Fruit fly (Drosophila melanogaster) whole organism, embryonic: ENCODE measurements around the gene Pink1.

Source experiments
- ATbp ChIP-seq: fragments of 200-800 bp; sonication (Bioruptor generic); optimal IDR thresholded peaks from 2 replicates; lab custom pipeline; 2017; ENCODE audit warnings: missing biosample characterization, mild to moderate bottlenecking, missing genetic modification characterization, missing genetic modification reagents
- B-H1 ChIP-seq: fragments of 200-800 bp; sonication (Bioruptor generic); IDR thresholded peaks from 3 replicates; pipeline ENCODE4 v1.3.6; 2022; ENCODE audit warnings: missing biosample characterization, missing genetic modification characterization
- CG10565 ChIP-seq: fragments of 200-800 bp; sonication (Bioruptor generic); optimal IDR thresholded peaks from 3 replicates; lab custom pipeline; 2016; ENCODE audit warnings: missing biosample characterization, mild to moderate bottlenecking, missing genetic modification characterization
- CG11723 ChIP-seq: fragments of 200-800 bp; sonication (Bioruptor generic); optimal IDR thresholded peaks from 2 replicates; lab custom pipeline; 2017; ENCODE audit warnings: missing biosample characterization, mild to moderate bottlenecking, missing genetic modification characterization
- CG12391 ChIP-seq: fragments of 200-800 bp; sonication (Bioruptor generic); optimal IDR thresholded peaks from 3 replicates; lab custom pipeline; 2018; ENCODE audit warnings: missing biosample characterization, mild to moderate bottlenecking, missing genetic modification characterization, moderate library complexity
- CG14050 ChIP-seq: fragments of 200-800 bp; sonication (Bioruptor generic); IDR thresholded peaks from 3 replicates; pipeline ENCODE4 v1.3.6; 2022; ENCODE audit warnings: missing biosample characterization, missing genetic modification characterization
- CG15011 ChIP-seq: fragments of 200-800 bp; sonication (Bioruptor generic); optimal IDR thresholded peaks from 3 replicates; lab custom pipeline; 2018; ENCODE audit warnings: missing biosample characterization, mild to moderate bottlenecking, missing genetic modification characterization
- CG15601 ChIP-seq: fragments of 200-800 bp; sonication (Bioruptor generic); optimal IDR thresholded peaks from 3 replicates; lab custom pipeline; 2019; ENCODE audit warnings: missing biosample characterization, mild to moderate bottlenecking, missing genetic modification characterization, moderate library complexity
- CG1647 ChIP-seq: fragments of 200-800 bp; sonication (Bioruptor generic); optimal IDR thresholded peaks from 3 replicates; lab custom pipeline; 2016; ENCODE audit warnings: missing biosample characterization, missing genetic modification characterization
- CG2202 ChIP-seq: fragments of 200-800 bp; sonication (Bioruptor generic); optimal IDR thresholded peaks from 2 replicates; lab custom pipeline; 2018; ENCODE audit warnings: missing biosample characterization, mild to moderate bottlenecking, missing genetic modification characterization
- CG2678 ChIP-seq: fragments of 200-800 bp; sonication (Bioruptor generic); optimal IDR thresholded peaks from 3 replicates; lab custom pipeline; 2019; ENCODE audit warnings: missing biosample characterization, mild to moderate bottlenecking, missing genetic modification characterization, moderate library complexity
- CG3726 ChIP-seq: fragments of 200-800 bp; sonication (Bioruptor generic); IDR thresholded peaks from 3 replicates; pipeline ENCODE4, ENCODE4 v1.3.6; 2022; ENCODE audit warnings: missing biosample characterization, missing genetic modification characterization
- CG4707 ChIP-seq: fragments of 200-800 bp; sonication (Bioruptor generic); optimal IDR thresholded peaks from 2 replicates; lab custom pipeline; 2018; ENCODE audit warnings: missing biosample characterization, mild to moderate bottlenecking, missing genetic modification characterization, moderate library complexity
- CG7357 ChIP-seq: fragments of 200-800 bp; sonication (Bioruptor generic); IDR thresholded peaks from 3 replicates; pipeline ENCODE4 v1.3.6; 2022; ENCODE audit warnings: missing biosample characterization, missing genetic modification characterization
- CG8089 ChIP-seq: fragments of 200-800 bp; sonication (Bioruptor generic); optimal IDR thresholded peaks from 3 replicates; lab custom pipeline; 2016; ENCODE audit warnings: missing biosample characterization, missing genetic modification characterization
- CG8765 ChIP-seq: fragments of 200-800 bp; sonication (Bioruptor generic); IDR thresholded peaks from 2 replicates; pipeline ENCODE4 v1.3.6; 2022; ENCODE audit warnings: missing biosample characterization, missing genetic modification characterization
- Dip2 ChIP-seq: fragments of 200-800 bp; sonication (Bioruptor generic); IDR thresholded peaks from 2 replicates; pipeline ENCODE4 v1.3.6; 2022; ENCODE audit warnings: missing biosample characterization, missing genetic modification characterization
- GATAe ChIP-seq: fragments of 200-800 bp; sonication (Bioruptor generic); conservative IDR thresholded peaks from 2 replicates; pipeline ENCODE4 v1.3.6; 2022; ENCODE audit warnings: missing biosample characterization, missing genetic modification characterization
- HLH4C ChIP-seq: fragments of 200-800 bp; sonication (Bioruptor generic); IDR thresholded peaks from 3 replicates; pipeline ENCODE4 v1.3.6; 2022; ENCODE audit warnings: missing biosample characterization, missing genetic modification characterization; ENCODE audit not compliant: partially characterized antibody
- Hand ChIP-seq: fragments of 200-800 bp; sonication (Bioruptor generic); optimal IDR thresholded peaks from 2 replicates; lab custom pipeline; 2017; ENCODE audit warnings: mild to moderate bottlenecking, missing biosample characterization, missing genetic modification reagents, missing genetic modification characterization
- Hmr ChIP-seq: fragments of 200-800 bp; sonication (Bioruptor generic); optimal IDR thresholded peaks from 3 replicates; lab custom pipeline; 2017; ENCODE audit warnings: mild to moderate bottlenecking, missing biosample characterization, missing genetic modification reagents, missing genetic modification characterization
- Hmx ChIP-seq: fragments of 200-800 bp; sonication (Bioruptor generic); optimal IDR thresholded peaks from 2 replicates; lab custom pipeline; 2016; ENCODE audit warnings: missing biosample characterization, missing genetic modification characterization
- Lim3 ChIP-seq: fragments of 200-800 bp; sonication (Bioruptor generic); IDR thresholded peaks from 2 replicates; pipeline ENCODE4 v1.3.6; 2022; ENCODE audit warnings: missing biosample characterization, missing genetic modification characterization
- MBD-R2 ChIP-seq: fragments of 200-800 bp; sonication (Bioruptor generic); IDR thresholded peaks from 2 replicates; pipeline ENCODE4 v1.3.6; 2022; ENCODE audit warnings: missing biosample characterization, missing genetic modification characterization
- MTF-1 ChIP-seq: fragments of 200-800 bp; sonication (Bioruptor generic); optimal IDR thresholded peaks from 2 replicates; lab custom pipeline; 2018; ENCODE audit warnings: missing biosample characterization, mild to moderate bottlenecking, missing genetic modification characterization, borderline replicate concordance
- Sin3A ChIP-seq: fragments of >200 bp; optimal IDR thresholded peaks from 2 replicates; lab custom pipeline; 2018
- cato ChIP-seq: fragments of 200-800 bp; sonication (Bioruptor generic); optimal IDR thresholded peaks from 2 replicates; lab custom pipeline; 2016; ENCODE audit warnings: missing biosample characterization, missing genetic modification characterization, borderline replicate concordance
- chm ChIP-seq: fragments of 200-800 bp; sonication (Bioruptor generic); IDR thresholded peaks from 2 replicates; pipeline ENCODE4 v1.3.6; 2022; ENCODE audit warnings: missing biosample characterization, missing genetic modification characterization
- da ChIP-seq: fragments of 200-800 bp; sonication (Bioruptor generic); optimal IDR thresholded peaks from 2 replicates; lab custom pipeline; 2016; ENCODE audit warnings: missing biosample characterization, missing genetic modification characterization
- dysf ChIP-seq: fragments of 200-800 bp; sonication (Bioruptor generic); IDR thresholded peaks from 3 replicates; pipeline ENCODE4 v1.3.6; 2022; ENCODE audit warnings: missing biosample characterization, missing genetic modification characterization
- ems ChIP-seq: fragments of 200-800 bp; sonication (Bioruptor generic); optimal IDR thresholded peaks from 3 replicates; lab custom pipeline; 2016; ENCODE audit warnings: missing biosample characterization, missing genetic modification characterization
- fd102C ChIP-seq: fragments of 200-800 bp; sonication (Bioruptor generic); optimal IDR thresholded peaks from 2 replicates; lab custom pipeline; 2018; ENCODE audit warnings: missing biosample characterization, mild to moderate bottlenecking, missing genetic modification characterization, moderate library complexity
- fd64A ChIP-seq: fragments of 200-800 bp; sonication (Bioruptor generic); optimal IDR thresholded peaks from 3 replicates; lab custom pipeline; 2018; ENCODE audit warnings: missing biosample characterization, mild to moderate bottlenecking, missing genetic modification characterization
- grau ChIP-seq: fragments of 200-800 bp; optimal IDR thresholded peaks from 3 replicates; lab custom pipeline; 2019; ENCODE audit warnings: missing biosample characterization, mild to moderate bottlenecking, missing genetic modification characterization, moderate library complexity
- ham ChIP-seq: fragments of 200-800 bp; sonication (Bioruptor generic); IDR thresholded peaks from 2 replicates; pipeline ENCODE4 v1.3.6; 2022; ENCODE audit warnings: missing biosample characterization, missing genetic modification characterization
- hbn ChIP-seq: fragments of 200-800 bp; sonication (Bioruptor generic); IDR thresholded peaks from 2 replicates; pipeline ENCODE4 v1.3.6; 2022; ENCODE audit warnings: missing biosample characterization, missing genetic modification characterization; ENCODE audit not compliant: partially characterized antibody
- mam ChIP-seq: fragments of 200-800 bp; sonication (Bioruptor generic); optimal IDR thresholded peaks from 3 replicates; lab custom pipeline; 2016; ENCODE audit warnings: missing biosample characterization, missing genetic modification characterization
- nom ChIP-seq: fragments of 200-800 bp; sonication (Bioruptor generic); optimal IDR thresholded peaks from 2 replicates; lab custom pipeline; 2017; ENCODE audit warnings: missing biosample characterization, missing genetic modification characterization, mild to moderate bottlenecking, moderate library complexity, missing genetic modification reagents
- oc ChIP-seq: fragments of 200-800 bp; sonication (Bioruptor generic); optimal IDR thresholded peaks from 2 replicates; lab custom pipeline; 2018; ENCODE audit warnings: missing biosample characterization, mild to moderate bottlenecking, missing genetic modification characterization, moderate library complexity
- phol ChIP-seq: fragments of 200-800 bp; sonication (Bioruptor generic); optimal IDR thresholded peaks from 3 replicates; lab custom pipeline; 2018; ENCODE audit warnings: missing biosample characterization, mild to moderate bottlenecking, missing genetic modification characterization, moderate library complexity
- ranshi ChIP-seq: fragments of 200-800 bp; sonication (Bioruptor generic); IDR thresholded peaks from 2 replicates; pipeline ENCODE4 v1.3.6; 2022; ENCODE audit warnings: missing biosample characterization, missing genetic modification characterization
- rib ChIP-seq: fragments of 200-800 bp; sonication (Bioruptor generic); IDR thresholded peaks from 2 replicates; pipeline ENCODE4 v1.3.6; 2022; ENCODE audit warnings: missing biosample characterization, missing genetic modification characterization
- run ChIP-seq: fragments of 200-800 bp; sonication (Bioruptor generic); optimal IDR thresholded peaks from 3 replicates; lab custom pipeline; 2018; ENCODE audit warnings: missing biosample characterization, mild to moderate bottlenecking, missing genetic modification characterization
- schlank ChIP-seq: fragments of 200-800 bp; sonication (Bioruptor generic); optimal IDR thresholded peaks from 2 replicates; lab custom pipeline; 2018; ENCODE audit warnings: missing biosample characterization, mild to moderate bottlenecking, missing genetic modification characterization
- seq ChIP-seq: fragments of 200-800 bp; sonication (Bioruptor generic); IDR thresholded peaks from 2 replicates; pipeline ENCODE4 v1.3.6; 2022; ENCODE audit warnings: missing biosample characterization, missing genetic modification characterization
- slbo ChIP-seq: fragments of 200-800 bp; sonication (Bioruptor generic); IDR thresholded peaks from 2 replicates; pipeline ENCODE4 v1.3.6; 2022; ENCODE audit warnings: missing biosample characterization, missing genetic modification characterization
- sna ChIP-seq: fragments of 200-800 bp; sonication (Bioruptor generic); IDR thresholded peaks from 2 replicates; pipeline ENCODE4 v1.3.6; 2022; ENCODE audit warnings: missing biosample characterization, missing genetic modification characterization; ENCODE audit not compliant: partially characterized antibody
- stc ChIP-seq: fragments of 200-800 bp; sonication (Bioruptor generic); IDR thresholded peaks from 2 replicates; pipeline ENCODE4 v1.3.6; 2022; ENCODE audit warnings: missing biosample characterization, missing genetic modification characterization
- tin ChIP-seq: fragments of 200-800 bp; sonication (Bioruptor generic); optimal IDR thresholded peaks from 3 replicates; lab custom pipeline; 2016; ENCODE audit warnings: missing biosample characterization, missing genetic modification characterization
- vfl ChIP-seq: fragments of 200-800 bp; sonication (Bioruptor generic); optimal IDR thresholded peaks from 2 replicates; lab custom pipeline; 2016; ENCODE audit warnings: missing biosample characterization, missing genetic modification characterization

Pink1 gene

dm6 chrX:6656023-6656594 is 27.5 kb upstream of the Pink1 start (continued):
- TF ChIP-seq CG15601 (tag; lab: Kevin White, UChicago) (peak; percentile 49), fd64A (GFP tag; lab: Kevin White, UChicago) (peak; percentile 18), CG7357 (GFP tag; lab: Robert Waterston, UW) (peak; percentile 67; the same call in 2 of the 3 replicates), nom (peak; percentile 69), B-H1 (peak; percentile 68), CG2678 (tag; lab: Kevin White, UChicago) (peak; percentile 90), CG11723 (GFP tag; lab: Kevin White, UChicago) (peak; percentile 69), run (tag; lab: Kevin White, UChicago) (peak; percentile 45), Hmr (GFP tag; lab: Kevin White, UChicago) (peak; percentile 91), schlank (tag; lab: Kevin White, UChicago) (peak; percentile 70), cato (peak; percentile 70), oc (tag; lab: Kevin White, UChicago) (peak; percentile 64), phol (tag; lab: Kevin White, UChicago) (peak; percentile 86), vfl (GFP tag; lab: Kevin White, UChicago) (peak; percentile 72), CG8765 (peak; percentile 71), CG14050 (peak; percentile 42; the same call in 1 of the 3 replicates), HLH4C (no peak), stc (GFP tag; lab: Robert Waterston, UW) (peak; percentile 77), CG1647 (GFP tag; lab: Kevin White, UChicago) (peak; percentile 70), dysf (peak; percentile 89), chm (GFP tag; lab: Robert Waterston, UW) (peak; percentile 62; the same call in 1 of the 2 replicates), Lim3 (GFP tag; lab: Robert Waterston, UW) (no peak; the same call in 1 of the 2 replicates), MBD-R2 (GFP tag; lab: Robert Waterston, UW) (peak; percentile 34; the same call in 1 of the 2 replicates), fd102C (GFP tag; lab: Kevin White, UChicago) (peak; percentile 17), grau (peak; percentile 86), rib (0 out of 2 replicates have a peak, but pooled peaks have one; percentile 12), ATbp (peak; percentile 81), da (GFP tag; lab: Kevin White, UChicago) (peak; percentile 58), Sin3A (no peak), CG10565 (GFP tag; lab: Kevin White, UChicago) (no peak), mam (GFP tag; lab: Kevin White, UChicago) (peak; percentile 86), seq (peak; percentile 82), CG3726 (GFP tag; lab: Robert Waterston, UW) (peak; percentile 58; the same call in 1 of the 3 replicates), Hand (peak; percentile 74), CG15011 (GFP tag; lab: Kevin White, UChicago) (peak; percentile 80), CG12391 (tag; lab: Kevin White, UChicago) (peak; percentile 82), sna (GFP tag; lab: Robert Waterston, UW) (no peak), CG8089 (peak; percentile 68), Hmx (peak; percentile 58), ranshi (GFP tag; lab: Robert Waterston, UW) (peak; percentile 65), hbn (no peak), CG2202 (tag; lab: Kevin White, UChicago) (peak; percentile 9), tin (GFP tag; lab: Kevin White, UChicago) (peak; percentile 80), ems (GFP tag; lab: Kevin White, UChicago) (peak; percentile 82), Dip2 (GFP tag; lab: Robert Waterston, UW) (no peak), GATAe (GFP tag; lab: Robert Waterston, UW) (no peak; the same call in 1 of the 2 replicates), ham (GFP tag; lab: Robert Waterston, UW) (0 out of 2 replicates have a peak, but pooled peaks have one; percentile 20), slbo (GFP tag; lab: Robert Waterston, UW) (peak; percentile 86), MTF-1 (GFP tag; lab: Kevin White, UChicago) (no peak), CG4707 (GFP tag; lab: Kevin White, UChicago) (peak; percentile 45)
